Fruit fly (Drosophila melanogaster) whole organism, embryonic: ENCODE results near the gene Hsp70Ba.

Source experiments
- B-H1 ChIP-seq: fragments of 200-800 bp; sonication (Bioruptor generic); IDR thresholded peaks from 3 replicates; pipeline ENCODE4 v1.3.6; 2022; ENCODE audit warnings: missing biosample characterization, missing genetic modification characterization
- CG1024 ChIP-seq: fragments of 200-800 bp; sonication (Bioruptor generic); IDR thresholded peaks from 2 replicates; pipeline ENCODE4 v1.3.6; 2022; ENCODE audit warnings: missing biosample characterization, missing genetic modification characterization
- CG10959 ChIP-seq: fragments of 200-800 bp; sonication (Bioruptor generic); IDR thresholded peaks from 2 replicates; pipeline ENCODE4 v1.3.6; 2022; ENCODE audit warnings: missing biosample characterization, missing genetic modification characterization
- CG11560 ChIP-seq: fragments of 200-800 bp; sonication (Bioruptor generic); IDR thresholded peaks from 3 replicates; pipeline ENCODE4 v1.3.6; 2022; ENCODE audit warnings: missing biosample characterization, missing genetic modification characterization
- CG13624 ChIP-seq: fragments of 200-800 bp; sonication (Bioruptor generic); optimal IDR thresholded peaks from 2 replicates; lab custom pipeline; 2016; ENCODE audit warnings: missing biosample characterization, missing genetic modification characterization
- CG1647 ChIP-seq: fragments of 200-800 bp; sonication (Bioruptor generic); optimal IDR thresholded peaks from 3 replicates; lab custom pipeline; 2016; ENCODE audit warnings: missing biosample characterization, missing genetic modification characterization
- CG17568 ChIP-seq: fragments of 200-800 bp; sonication (Bioruptor generic); optimal IDR thresholded peaks from 2 replicates; lab custom pipeline; 2018; ENCODE audit warnings: missing biosample characterization, mild to moderate bottlenecking, missing genetic modification characterization, moderate library complexity
- CG17912 ChIP-seq: fragments of 200-800 bp; sonication (Bioruptor generic); optimal IDR thresholded peaks from 2 replicates; lab custom pipeline; 2018; ENCODE audit warnings: missing biosample characterization, mild to moderate bottlenecking, missing genetic modification characterization
- CG34376 ChIP-seq: fragments of 200-800 bp; sonication (Bioruptor generic); optimal IDR thresholded peaks from 2 replicates; lab custom pipeline; 2018; ENCODE audit warnings: missing biosample characterization, mild to moderate bottlenecking, missing genetic modification characterization
- CG5180 ChIP-seq: fragments of 200-800 bp; sonication (Bioruptor generic); optimal IDR thresholded peaks from 3 replicates; lab custom pipeline; 2017; ENCODE audit warnings: missing biosample characterization, missing genetic modification characterization, mild to moderate bottlenecking, moderate library complexity, missing genetic modification reagents
- CG6272 ChIP-seq: fragments of 200-800 bp; sonication (Bioruptor generic); IDR thresholded peaks from 2 replicates; pipeline ENCODE4 v1.3.6; 2022; ENCODE audit warnings: missing biosample characterization, missing genetic modification characterization
- CG6765 ChIP-seq: fragments of 200-800 bp; sonication (Bioruptor generic); optimal IDR thresholded peaks from 3 replicates; lab custom pipeline; 2017; ENCODE audit warnings: missing biosample characterization, mild to moderate bottlenecking, missing genetic modification characterization
- CG6813 ChIP-seq: fragments of 200-800 bp; sonication (Bioruptor generic); optimal IDR thresholded peaks from 2 replicates; lab custom pipeline; 2017; ENCODE audit warnings: missing biosample characterization, missing genetic modification characterization, mild to moderate bottlenecking, moderate library complexity, missing genetic modification reagents
- CG7271 ChIP-seq: fragments of 200-800 bp; sonication (Bioruptor generic); optimal IDR thresholded peaks from 2 replicates; lab custom pipeline; 2018; ENCODE audit warnings: missing biosample characterization, mild to moderate bottlenecking, missing genetic modification characterization, moderate library complexity
- CG7928 ChIP-seq: fragments of 200-800 bp; sonication (Bioruptor generic); optimal IDR thresholded peaks from 2 replicates; lab custom pipeline; 2017; ENCODE audit warnings: missing biosample characterization, mild to moderate bottlenecking, missing genetic modification characterization
- CG8089 ChIP-seq: fragments of 200-800 bp; sonication (Bioruptor generic); optimal IDR thresholded peaks from 3 replicates; lab custom pipeline; 2016; ENCODE audit warnings: missing biosample characterization, missing genetic modification characterization
- CG9437 ChIP-seq: fragments of 200-800 bp; sonication (Bioruptor generic); optimal IDR thresholded peaks from 2 replicates; lab custom pipeline; 2018; ENCODE audit warnings: missing biosample characterization, mild to moderate bottlenecking, missing genetic modification characterization
- CHES-1-like ChIP-seq: fragments of 200-800 bp; sonication (Bioruptor generic); optimal IDR thresholded peaks from 2 replicates; lab custom pipeline; 2016; ENCODE audit warnings: missing biosample characterization, missing genetic modification characterization
- CrebB ChIP-seq: fragments of 200-800 bp; sonication (Bioruptor generic); optimal IDR thresholded peaks from 3 replicates; lab custom pipeline; 2018; ENCODE audit warnings: missing biosample characterization, mild to moderate bottlenecking, missing genetic modification characterization
- Dip3 ChIP-seq: fragments of 200-800 bp; sonication (Bioruptor generic); optimal IDR thresholded peaks from 3 replicates; lab custom pipeline; 2016; ENCODE audit warnings: missing biosample characterization, missing genetic modification characterization
- Dll ChIP-seq: fragments of 200-800 bp; sonication (Bioruptor generic); IDR thresholded peaks from 4 replicates; pipeline ENCODE4 v1.3.6; 2022; ENCODE audit warnings: missing biosample characterization, missing genetic modification characterization; ENCODE audit not compliant: partially characterized antibody
- HLH3B ChIP-seq: fragments of 200-800 bp; sonication (Bioruptor generic); IDR thresholded peaks from 2 replicates; pipeline ENCODE4 v1.3.6; 2022; ENCODE audit warnings: missing biosample characterization, missing genetic modification characterization
- HLH4C ChIP-seq: fragments of 200-800 bp; sonication (Bioruptor generic); IDR thresholded peaks from 3 replicates; pipeline ENCODE4 v1.3.6; 2022; ENCODE audit warnings: missing biosample characterization, missing genetic modification characterization; ENCODE audit not compliant: partially characterized antibody
- Hand ChIP-seq: fragments of 200-800 bp; sonication (Bioruptor generic); optimal IDR thresholded peaks from 2 replicates; lab custom pipeline; 2017; ENCODE audit warnings: mild to moderate bottlenecking, missing biosample characterization, missing genetic modification reagents, missing genetic modification characterization
- Myb ChIP-seq: fragments of 200-800 bp; sonication (Bioruptor generic); optimal IDR thresholded peaks from 2 replicates; lab custom pipeline; 2016; ENCODE audit warnings: missing biosample characterization, missing genetic modification characterization
- Oaz ChIP-seq: fragments of 200-800 bp; sonication (Bioruptor generic); IDR thresholded peaks from 2 replicates; pipeline ENCODE4 v1.3.6; 2022; ENCODE audit warnings: missing biosample characterization, missing genetic modification characterization
- Ravus ChIP-seq: fragments of 200-800 bp; sonication (Bioruptor generic); IDR thresholded peaks from 2 replicates; pipeline ENCODE4 v1.3.6; 2022; ENCODE audit warnings: missing biosample characterization, missing genetic modification characterization
- Sox100B ChIP-seq: fragments of 200-800 bp; sonication (Bioruptor generic); optimal IDR thresholded peaks from 3 replicates; lab custom pipeline; 2018; ENCODE audit warnings: missing biosample characterization, mild to moderate bottlenecking, missing genetic modification characterization
- abd-A ChIP-seq: fragments of 200-800 bp; sonication (Bioruptor generic); optimal IDR thresholded peaks from 3 replicates; lab custom pipeline; 2019; ENCODE audit warnings: missing biosample characterization, mild to moderate bottlenecking, missing genetic modification characterization, moderate library complexity
- bab2 ChIP-seq: fragments of 200-800 bp; sonication (Bioruptor generic); optimal IDR thresholded peaks from 2 replicates; lab custom pipeline; 2016; ENCODE audit warnings: missing biosample characterization, missing genetic modification characterization
- cas ChIP-seq: fragments of 200-800 bp; sonication (Bioruptor generic); IDR thresholded peaks from 2 replicates; pipeline ENCODE4 v1.3.6; 2022; ENCODE audit warnings: missing biosample characterization, missing genetic modification characterization
- crol ChIP-seq: fragments of 200-800 bp; sonication (Bioruptor generic); IDR thresholded peaks from 2 replicates; pipeline ENCODE4 v1.3.6; 2022; ENCODE audit warnings: missing biosample characterization, missing genetic modification characterization
- dan ChIP-seq: fragments of 200-800 bp; sonication (Bioruptor generic); IDR thresholded peaks from 2 replicates; pipeline ENCODE4 v1.3.6; 2022; ENCODE audit warnings: missing biosample characterization, missing genetic modification characterization
- dmrt99B ChIP-seq: fragments of 200-800 bp; sonication (Bioruptor generic); optimal IDR thresholded peaks from 2 replicates; lab custom pipeline; 2018; ENCODE audit warnings: missing biosample characterization, mild to moderate bottlenecking, missing genetic modification characterization, moderate library complexity
- gcm ChIP-seq: fragments of 200-800 bp; sonication (Bioruptor generic); optimal IDR thresholded peaks from 2 replicates; lab custom pipeline; 2019; ENCODE audit warnings: missing biosample characterization, mild to moderate bottlenecking, missing genetic modification characterization, moderate library complexity
- gt ChIP-seq: fragments of 200-800 bp; sonication (Bioruptor generic); IDR thresholded peaks from 2 replicates; pipeline ENCODE4 v1.3.6; 2022; ENCODE audit warnings: missing biosample characterization, missing genetic modification characterization
- hth ChIP-seq: fragments of >200 bp; optimal IDR thresholded peaks from 2 replicates; lab custom pipeline; 2017; ENCODE audit warnings: inconsistent platforms
- lola ChIP-seq, 3 experiments: fragments of >200 bp in 2 of 3; fragments of 200-800 bp in 1 of 3; sonication (Bioruptor generic) in 1 of 3; optimal IDR thresholded peaks; 2 replicates each; lab custom pipeline; 2017 to 2019; ENCODE audit warnings: missing biosample characterization in 3 of 3, missing genetic modification characterization in 3 of 3, mild to moderate bottlenecking in 1 of 3, moderate library complexity in 1 of 3
- mld ChIP-seq: fragments of 200-800 bp; sonication (Bioruptor generic); IDR thresholded peaks from 3 replicates; pipeline ENCODE4 v1.3.6; 2022; ENCODE audit warnings: missing biosample characterization, missing genetic modification characterization; ENCODE audit not compliant: partially characterized antibody
- pum ChIP-seq: fragments of 200-800 bp; sonication (Bioruptor generic); optimal IDR thresholded peaks from 2 replicates; lab custom pipeline; 2016; ENCODE audit warnings: missing biosample characterization, missing genetic modification characterization
- repo ChIP-seq: fragments of 200-800 bp; sonication (Bioruptor generic); optimal IDR thresholded peaks from 2 replicates; lab custom pipeline; 2016; ENCODE audit warnings: missing biosample characterization, missing genetic modification characterization
- ro ChIP-seq: fragments of 200-800 bp; sonication (Bioruptor generic); IDR thresholded peaks from 2 replicates; pipeline ENCODE4 v1.3.6; 2022; ENCODE audit warnings: missing biosample characterization, missing genetic modification characterization
- run ChIP-seq: fragments of 200-800 bp; sonication (Bioruptor generic); optimal IDR thresholded peaks from 3 replicates; lab custom pipeline; 2018; ENCODE audit warnings: missing biosample characterization, mild to moderate bottlenecking, missing genetic modification characterization
- schlank ChIP-seq: fragments of 200-800 bp; sonication (Bioruptor generic); optimal IDR thresholded peaks from 2 replicates; lab custom pipeline; 2018; ENCODE audit warnings: missing biosample characterization, mild to moderate bottlenecking, missing genetic modification characterization
- sima ChIP-seq: fragments of 200-800 bp; sonication (Bioruptor generic); optimal IDR thresholded peaks from 2 replicates; lab custom pipeline; 2016; ENCODE audit warnings: missing biosample characterization, missing genetic modification characterization
- slbo ChIP-seq: fragments of 200-800 bp; sonication (Bioruptor generic); IDR thresholded peaks from 2 replicates; pipeline ENCODE4 v1.3.6; 2022; ENCODE audit warnings: missing biosample characterization, missing genetic modification characterization
- slou ChIP-seq: fragments of 200-800 bp; sonication (Bioruptor generic); optimal IDR thresholded peaks from 3 replicates; lab custom pipeline; 2016; ENCODE audit warnings: missing biosample characterization, missing genetic modification characterization
- stwl ChIP-seq: fragments of 200-800 bp; sonication (Bioruptor generic); optimal IDR thresholded peaks from 3 replicates; lab custom pipeline; 2018; ENCODE audit warnings: missing biosample characterization, mild to moderate bottlenecking, missing genetic modification characterization, moderate library complexity
- tin ChIP-seq: fragments of 200-800 bp; sonication (Bioruptor generic); optimal IDR thresholded peaks from 3 replicates; lab custom pipeline; 2016; ENCODE audit warnings: missing biosample characterization, missing genetic modification characterization
- tio ChIP-seq: fragments of 200-800 bp; sonication (Bioruptor generic); optimal IDR thresholded peaks from 2 replicates; lab custom pipeline; 2017; ENCODE audit warnings: missing biosample characterization, missing genetic modification characterization, inconsistent platforms

Gene Hsp70Ba

dm6 chr3R:12451376-12451775, 16.2 kb downstream of the Hsp70Ba start (continued):
- TF ChIP-seq HLH4C (GFP tag; lab: Robert Waterston, UW) (no peak), mld (GFP tag; lab: Robert Waterston, UW) (no peak), ro (GFP tag; lab: Robert Waterston, UW) (no peak), CG17568 (GFP tag; lab: Kevin White, UChicago) (no peak), CG6765 (no peak), lola (GFP tag; optimal IDR thresholded peaks at IDR 0.05; lab: Kevin White, UChicago) (no peak), abd-A (tag; lab: Kevin White, UChicago) (no peak), bab2 (peak; percentile 29), run (no peak), slbo (GFP tag; lab: Robert Waterston, UW) (peak; percentile 40; the same call in 1 of the 2 replicates), Oaz (no peak), hth (no peak), Hand (GFP tag; lab: Kevin White, UChicago) (no peak), CHES-1-like (no peak), CG10959 (GFP tag; lab: Robert Waterston, UW) (no peak), schlank (tag; lab: Kevin White, UChicago) (no peak), sima (no peak), repo (no peak), tin (peak; percentile 19), gcm (GFP tag; lab: Kevin White, UChicago) (no peak), CG7271 (tag; lab: Kevin White, UChicago) (no peak), CG6813 (GFP tag; lab: Kevin White, UChicago) (no peak), pum (GFP tag; lab: Kevin White, UChicago) (peak; percentile 17), cas (GFP tag; lab: Robert Waterston, UW) (no peak), CrebB (no peak), stwl (tag; lab: Kevin White, UChicago) (no peak), CG17912 (GFP tag; lab: Kevin White, UChicago) (no peak), CG5180 (no peak), CG8089 (GFP tag; lab: Kevin White, UChicago) (no peak), Dll (GFP tag; lab: Robert Waterston, UW) (no peak), gt (GFP tag; lab: Robert Waterston, UW) (no peak), CG1024 (no peak), CG6272 (no peak), HLH3B (GFP tag; lab: Robert Waterston, UW) (peak; percentile 42; the same call in 1 of the 2 replicates), Sox100B (GFP tag; lab: Kevin White, UChicago) (no peak), Myb (GFP tag; lab: Kevin White, UChicago) (no peak), tio (no peak), Dip3 (no peak), dmrt99B (tag; lab: Kevin White, UChicago) (peak; percentile 65), CG11560 (tag; lab: Robert Waterston, UW) (no peak), crol (no peak), CG7928 (no peak), Ravus (no peak), dan (GFP tag; lab: Robert Waterston, UW) (no peak), CG34376 (no peak), B-H1 (peak; percentile 22; the same call in 1 of the 3 replicates), slou (no peak), CG1647 (no peak), CG9437 (GFP tag; lab: Kevin White, UChicago) (peak; percentile 5), CG13624 (no peak)
